Worm (Caenorhabditis elegans) whole organism, midembryonic: Measurements from ENCODE around the gene sel-8.

Source experiments
- flt-1 ChIP-seq: fragments of 200-800 bp; sonication (Bioruptor generic); IDR thresholded peaks from 2 replicates; pipeline ENCODE4 v1.3.6; 2022; ENCODE audit warnings: missing genetic modification characterization, missing compliant biosample characterization
- klf-2 ChIP-seq: fragments of 200-800 bp; sonication (Bioruptor generic); conservative IDR thresholded peaks from 2 replicates; pipeline ENCODE4 v1.3.6; 2022; ENCODE audit warnings: missing genetic modification reagents, missing genetic modification characterization, missing compliant biosample characterization
- ref-1 ChIP-seq: fragments of 200-800 bp; sonication (Bioruptor generic); conservative IDR thresholded peaks from 2 replicates; pipeline ENCODE4 v1.3.6; 2022; ENCODE audit warnings: missing genetic modification reagents, missing genetic modification characterization, missing compliant biosample characterization
- ztf-29 ChIP-seq: fragments of 200-800 bp; sonication (Bioruptor generic); IDR thresholded peaks from 2 replicates; pipeline ENCODE4 v1.3.6; 2022; ENCODE audit warnings: missing genetic modification reagents, missing genetic modification characterization, missing compliant biosample characterization

- no peak for TF ChIP-seq ref-1 (GFP tag; lab: Robert Waterston, UW)
- TF ChIP-seq flt-1 (GFP tag; lab: Robert Waterston, UW), result no peak
- TF ChIP-seq klf-2 (GFP tag; lab: Robert Waterston, UW), result no peak
- no peak for TF ChIP-seq ztf-29 (GFP tag; lab: Robert Waterston, UW)
These were observed 10.5 kb upstream of the sel-8 start for ce11 chrIII:3637251-3637989.
